Fruit fly (Drosophila melanogaster) whole organism, prepupa: ENCODE data around the gene RhoGDI.

ENCODE experiments used
- Blimp-1 ChIP-seq: fragments of 200-800 bp; sonication (Bioruptor generic); optimal IDR thresholded peaks from 3 replicates; lab custom pipeline; 2017; ENCODE audit warnings: missing biosample characterization, missing genetic modification characterization, mild to moderate bottlenecking, moderate library complexity, missing genetic modification reagents
- CG10631 ChIP-seq: fragments of 200-800 bp; sonication (Bioruptor generic); optimal IDR thresholded peaks from 2 replicates; lab custom pipeline; 2016; ENCODE audit warnings: missing biosample characterization, missing genetic modification characterization
- CG11294 ChIP-seq: fragments of 200-800 bp; sonication (Bioruptor generic); IDR thresholded peaks from 2 replicates; pipeline ENCODE4 v1.3.6; 2022; ENCODE audit warnings: missing biosample characterization, missing genetic modification characterization
- CG11762 ChIP-seq: fragments of 200-800 bp; sonication (Bioruptor generic); optimal IDR thresholded peaks from 3 replicates; lab custom pipeline; 2016; ENCODE audit warnings: missing biosample characterization, missing genetic modification characterization; ENCODE audit not compliant: insufficient read depth
- CG11902 ChIP-seq: fragments of 200-800 bp; sonication (Bioruptor generic); optimal IDR thresholded peaks from 3 replicates; lab custom pipeline; 2016; ENCODE audit warnings: missing biosample characterization, missing genetic modification characterization
- CG16779 ChIP-seq: fragments of 200-800 bp; sonication (Bioruptor generic); optimal IDR thresholded peaks from 3 replicates; lab custom pipeline; 2017; ENCODE audit warnings: missing biosample characterization, mild to moderate bottlenecking, missing genetic modification characterization
- CG3032 ChIP-seq: fragments of 200-800 bp; optimal IDR thresholded peaks from 2 replicates; lab custom pipeline; 2019; ENCODE audit warnings: missing biosample characterization, mild to moderate bottlenecking, missing genetic modification characterization, moderate library complexity
- CG31627 ChIP-seq: fragments of 200-800 bp; sonication (Bioruptor generic); optimal IDR thresholded peaks from 3 replicates; lab custom pipeline; 2016; ENCODE audit warnings: missing biosample characterization, missing genetic modification characterization
- CG32006 ChIP-seq: fragments of 200-800 bp; sonication (Bioruptor generic); optimal IDR thresholded peaks from 3 replicates; lab custom pipeline; 2017; ENCODE audit warnings: missing biosample characterization, mild to moderate bottlenecking, missing genetic modification characterization
- CG3919 ChIP-seq: fragments of 200-800 bp; sonication (Bioruptor generic); optimal IDR thresholded peaks from 3 replicates; lab custom pipeline; 2016; ENCODE audit warnings: missing biosample characterization, missing genetic modification characterization
- CG6792 ChIP-seq: fragments of 200-800 bp; sonication (Bioruptor generic); optimal IDR thresholded peaks from 3 replicates; lab custom pipeline; 2016; ENCODE audit warnings: missing biosample characterization, missing genetic modification characterization
- CG6854 ChIP-seq: fragments of 200-800 bp; sonication (Bioruptor generic); optimal IDR thresholded peaks from 2 replicates; lab custom pipeline; 2017; ENCODE audit warnings: missing biosample characterization, mild to moderate bottlenecking, missing genetic modification characterization
- CG7368 ChIP-seq: fragments of 200-800 bp; sonication (Bioruptor generic); optimal IDR thresholded peaks from 3 replicates; lab custom pipeline; 2016; ENCODE audit warnings: missing biosample characterization, missing genetic modification characterization
- CG8319 ChIP-seq: fragments of 200-800 bp; sonication (Bioruptor generic); optimal IDR thresholded peaks from 3 replicates; lab custom pipeline; 2016; ENCODE audit warnings: missing biosample characterization, missing genetic modification characterization
- Eip78C ChIP-seq: fragments of 200-800 bp; sonication (Bioruptor generic); peaks from one replicate; lab custom pipeline; 2016; ENCODE audit warnings: missing biosample characterization, missing genetic modification characterization
- Eip93F ChIP-seq: fragments of 200-800 bp; sonication (Bioruptor generic); optimal IDR thresholded peaks from 2 replicates; lab custom pipeline; 2016; ENCODE audit warnings: missing biosample characterization, mild to moderate bottlenecking, missing genetic modification characterization
- Ets21C ChIP-seq: fragments of 200-800 bp; sonication (Bioruptor generic); optimal IDR thresholded peaks from 3 replicates; lab custom pipeline; 2016; ENCODE audit warnings: missing biosample characterization, missing genetic modification characterization
- Ets96B ChIP-seq: fragments of 200-800 bp; optimal IDR thresholded peaks from 2 replicates; lab custom pipeline; 2019; ENCODE audit warnings: missing biosample characterization, mild to moderate bottlenecking, missing genetic modification characterization, moderate library complexity
- Hr38 ChIP-seq: sonication (Bioruptor generic); optimal IDR thresholded peaks from 2 replicates; lab custom pipeline; 2016; ENCODE audit warnings: missing biosample characterization, missing genetic modification characterization
- Hr39 ChIP-seq: fragments of 200-800 bp; sonication (Bioruptor generic); optimal IDR thresholded peaks from 2 replicates; lab custom pipeline; 2016; ENCODE audit warnings: missing biosample characterization, missing genetic modification characterization
- Hr4 ChIP-seq: fragments of 200-800 bp; sonication (Bioruptor generic); optimal IDR thresholded peaks from 3 replicates; lab custom pipeline; 2016; ENCODE audit warnings: missing biosample characterization, missing genetic modification characterization
- Lpt ChIP-seq: fragments of 200-800 bp; sonication (Bioruptor generic); optimal IDR thresholded peaks from 3 replicates; lab custom pipeline; 2016; ENCODE audit warnings: missing biosample characterization, missing genetic modification characterization
- Met ChIP-seq: fragments of 200-800 bp; sonication (Bioruptor generic); optimal IDR thresholded peaks from 3 replicates; lab custom pipeline; 2016; ENCODE audit warnings: missing biosample characterization, missing genetic modification characterization
- Sox102F ChIP-seq: fragments of 200-800 bp; sonication (Bioruptor generic); optimal IDR thresholded peaks from 2 replicates; lab custom pipeline; 2016; ENCODE audit warnings: missing biosample characterization, mild to moderate bottlenecking, missing genetic modification characterization
- Sox14 ChIP-seq: fragments of 200-800 bp; sonication (Bioruptor generic); optimal IDR thresholded peaks from 3 replicates; lab custom pipeline; 2016; ENCODE audit warnings: missing biosample characterization, missing genetic modification characterization
- Sox15 ChIP-seq: fragments of 200-800 bp; sonication (Bioruptor generic); optimal IDR thresholded peaks from 3 replicates; lab custom pipeline; 2016; ENCODE audit warnings: missing biosample characterization, missing genetic modification characterization
- achi ChIP-seq: fragments of 200-800 bp; sonication (Bioruptor generic); optimal IDR thresholded peaks from 3 replicates; lab custom pipeline; 2016; ENCODE audit warnings: missing biosample characterization, missing genetic modification characterization
- acj6 ChIP-seq: fragments of 200-800 bp; sonication (Bioruptor generic); optimal IDR thresholded peaks from 3 replicates; lab custom pipeline; 2016; ENCODE audit warnings: missing biosample characterization, missing genetic modification characterization
- dsx ChIP-seq: fragments of 200-800 bp; optimal IDR thresholded peaks from 3 replicates; lab custom pipeline; 2019; ENCODE audit warnings: missing biosample characterization, mild to moderate bottlenecking, missing genetic modification characterization, moderate library complexity; ENCODE audit not compliant: poor library complexity, severe bottlenecking
- eg ChIP-seq: fragments of 200-800 bp; sonication (Bioruptor generic); IDR thresholded peaks from 3 replicates; pipeline ENCODE4 v1.3.6; 2022; ENCODE audit warnings: missing biosample characterization, missing genetic modification characterization
- esn ChIP-seq: fragments of 200-800 bp; sonication (Bioruptor generic); optimal IDR thresholded peaks from 2 replicates; lab custom pipeline; 2016; ENCODE audit warnings: missing biosample characterization, mild to moderate bottlenecking, missing genetic modification characterization, moderate library complexity
- fd59A ChIP-seq: fragments of 200-800 bp; sonication (Bioruptor generic); optimal IDR thresholded peaks from 2 replicates; lab custom pipeline; 2017; ENCODE audit warnings: missing biosample characterization, mild to moderate bottlenecking, missing genetic modification characterization, missing genetic modification reagents
- fkh ChIP-seq: fragments of 200-800 bp; sonication (Bioruptor generic); optimal IDR thresholded peaks from 3 replicates; lab custom pipeline; 2017; ENCODE audit warnings: missing biosample characterization, mild to moderate bottlenecking, missing genetic modification characterization, moderate library complexity
- lz ChIP-seq: fragments of 200-800 bp; sonication (Bioruptor generic); optimal IDR thresholded peaks from 3 replicates; lab custom pipeline; 2016; ENCODE audit warnings: missing biosample characterization, missing genetic modification characterization
- net ChIP-seq: fragments of 200-800 bp; sonication (Bioruptor generic); optimal IDR thresholded peaks from 3 replicates; lab custom pipeline; 2016; ENCODE audit warnings: missing biosample characterization, missing genetic modification characterization
- pdm3 ChIP-seq: fragments of 200-800 bp; sonication (Bioruptor generic); optimal IDR thresholded peaks from 3 replicates; lab custom pipeline; 2016; ENCODE audit warnings: missing biosample characterization, missing genetic modification characterization
- salr ChIP-seq, 2 experiments: fragments of 200-800 bp; sonication (Bioruptor generic); optimal IDR thresholded peaks; 3 replicates each; lab custom pipeline; 2016 to 2018; ENCODE audit warnings: missing biosample characterization in 2 of 2, missing genetic modification characterization in 2 of 2, mild to moderate bottlenecking in 1 of 2
- spab ChIP-seq: fragments of 200-800 bp; sonication (Bioruptor generic); optimal IDR thresholded peaks from 2 replicates; lab custom pipeline; 2017; ENCODE audit warnings: missing biosample characterization, mild to moderate bottlenecking, missing genetic modification characterization, missing genetic modification reagents
- svp ChIP-seq: fragments of 200-800 bp; sonication (Bioruptor generic); peaks from one replicate; lab custom pipeline; 2016; ENCODE audit warnings: missing biosample characterization, missing genetic modification characterization
- topi ChIP-seq: fragments of 200-800 bp; sonication (Bioruptor generic); optimal IDR thresholded peaks from 3 replicates; lab custom pipeline; 2016; ENCODE audit warnings: missing biosample characterization, missing genetic modification characterization
- vri ChIP-seq: fragments of 200-800 bp; sonication (Bioruptor generic); optimal IDR thresholded peaks from 3 replicates; lab custom pipeline; 2016; ENCODE audit warnings: missing biosample characterization, mild to moderate bottlenecking, missing genetic modification characterization

RhoGDI gene

DNA sequence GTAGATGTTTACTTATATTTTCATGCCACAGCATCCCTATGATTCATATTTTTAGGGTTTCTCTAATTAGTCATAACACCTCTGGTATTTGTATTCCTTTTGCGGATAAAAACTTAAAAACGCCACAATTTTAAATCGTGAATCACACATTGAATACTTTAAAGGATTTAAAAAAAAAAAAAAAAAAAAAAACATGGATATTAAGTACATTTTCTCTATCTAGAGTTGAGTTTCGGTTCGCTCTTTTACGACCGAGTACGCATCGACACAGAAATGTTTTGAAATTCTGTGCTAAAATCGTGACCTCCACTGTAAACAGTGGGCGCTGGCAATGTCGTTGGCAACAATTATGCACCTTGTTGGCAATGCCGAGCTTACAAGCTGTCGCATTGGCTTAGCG, 23.1 kb upstream of the RhoGDI start (continued):
- TF ChIP-seq CG6854 (no peak), CG6792 (GFP tag; lab: Kevin White, UChicago) (peak; percentile 17), pdm3 (peak; percentile 51), CG3919 (GFP tag; lab: Kevin White, UChicago) (peak; percentile 44)
- TF ChIP-seq, all 60 proteins: peak for 31

DNA sequence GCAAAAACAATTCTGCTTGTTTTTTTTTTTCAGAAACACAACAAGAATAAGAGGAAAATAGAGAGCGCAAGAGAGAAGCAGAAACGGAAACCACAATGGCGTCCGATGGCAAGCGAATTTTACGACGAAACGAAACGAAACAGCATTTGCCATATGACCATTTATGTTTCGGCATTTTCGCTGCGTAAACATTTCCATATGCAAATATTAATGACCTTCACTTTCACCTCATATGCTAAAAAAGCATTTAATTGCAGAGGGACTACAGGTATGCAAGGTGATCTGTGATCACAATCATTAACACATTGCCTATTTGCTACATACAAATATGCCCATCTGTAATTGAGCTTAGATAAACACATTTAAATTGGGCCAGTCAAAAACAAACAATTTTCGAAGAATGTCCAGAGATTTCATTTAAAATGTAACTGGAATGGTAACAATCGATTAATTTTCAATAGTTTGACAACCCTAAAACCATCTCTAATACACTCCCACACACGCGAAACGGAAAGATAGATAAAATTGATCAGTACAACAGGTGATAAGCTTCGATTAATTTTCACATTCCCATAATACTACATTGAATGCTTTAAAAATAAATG, 22.3 kb upstream of the RhoGDI start:
- peak; percentile 6 for TF ChIP-seq CG32006 (GFP tag; lab: Kevin White, UChicago)
- 0 out of 3 replicates have a peak, but pooled peaks have one; percentile 13 for TF ChIP-seq eg
- peak; percentile 59 for TF ChIP-seq Eip78C (GFP tag; lab: Kevin White, UChicago)
- TF ChIP-seq Lpt (GFP tag; lab: Kevin White, UChicago) = no peak
- no peak for TF ChIP-seq Met
- no peak for TF ChIP-seq achi (GFP tag; lab: Kevin White, UChicago)

DNA sequence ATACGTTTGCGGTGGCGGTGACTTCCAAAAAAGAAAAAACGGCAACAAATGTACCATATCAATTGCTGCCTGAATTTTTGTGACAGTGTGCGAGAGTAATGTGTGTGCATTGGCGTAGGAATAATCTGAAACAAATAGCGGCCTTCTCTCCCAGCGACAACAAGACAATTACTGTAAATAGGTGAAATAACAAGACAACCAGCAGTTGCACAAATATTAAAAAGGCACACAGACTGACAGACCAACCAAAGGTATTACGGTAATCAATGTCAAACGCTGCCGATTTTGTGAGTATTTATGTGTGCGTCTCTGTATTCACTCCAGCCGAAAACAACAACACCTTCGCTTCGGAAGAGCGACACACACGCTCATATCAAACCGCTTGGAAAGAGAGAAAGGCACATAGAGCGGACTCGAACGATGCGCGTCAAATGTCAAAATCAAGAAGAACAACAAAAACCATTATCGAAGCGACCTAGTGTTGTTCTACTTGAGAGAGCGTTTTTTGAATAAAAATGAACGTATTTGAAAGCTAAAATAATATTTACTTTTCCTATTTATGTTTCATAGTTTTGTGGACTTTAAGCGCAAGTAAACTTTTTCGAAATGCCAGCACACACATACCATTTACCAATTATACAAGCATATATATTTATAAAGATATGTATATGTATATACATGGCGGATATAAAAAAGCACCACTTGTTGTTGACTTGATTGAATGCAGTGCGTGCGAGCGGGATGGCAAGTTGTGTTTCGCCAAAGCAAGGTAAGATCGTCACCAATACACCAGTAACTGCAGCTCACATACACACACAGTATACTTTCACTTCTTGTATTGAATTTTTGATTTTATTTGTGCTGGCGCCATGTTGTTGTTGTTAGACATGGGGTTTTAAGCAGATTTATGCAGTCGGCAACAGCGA, 21.5 kb upstream of the RhoGDI start:
- peak; percentile 89 for TF ChIP-seq vri
- peak in 1 of 2 experiments; percentile 17 for TF ChIP-seq salr (GFP tag; optimal IDR thresholded peaks at IDR 0.05; lab: Kevin White, UChicago)
- no peak for TF ChIP-seq CG7368 (GFP tag; lab: Kevin White, UChicago)
- peak; percentile 10 for TF ChIP-seq Sox102F (GFP tag; lab: Kevin White, UChicago)
- TF ChIP-seq acj6 = peak; percentile 34
- TF ChIP-seq Hr4 (GFP tag; lab: Kevin White, UChicago) = no peak
- TF ChIP-seq dsx (GFP tag; lab: Kevin White, UChicago) = peak; percentile 57
- TF ChIP-seq Eip93F (GFP tag; lab: Kevin White, UChicago) = peak; percentile 38
- TF ChIP-seq CG16779 = no peak
- TF ChIP-seq CG3919 (GFP tag; lab: Kevin White, UChicago) = peak; percentile 23
- no peak for TF ChIP-seq CG3032 (tag; lab: Kevin White, UChicago)
- peak; percentile 96 for TF ChIP-seq fkh (GFP tag; lab: Kevin White, UChicago)
- peak; percentile 78 for TF ChIP-seq Eip78C (GFP tag; lab: Kevin White, UChicago)
- TF ChIP-seq Blimp-1 = peak; percentile 96
- peak; percentile 78 for TF ChIP-seq svp (GFP tag; lab: Kevin White, UChicago)
- no peak for TF ChIP-seq Sox14
- no peak for TF ChIP-seq net (GFP tag; lab: Kevin White, UChicago)

DNA sequence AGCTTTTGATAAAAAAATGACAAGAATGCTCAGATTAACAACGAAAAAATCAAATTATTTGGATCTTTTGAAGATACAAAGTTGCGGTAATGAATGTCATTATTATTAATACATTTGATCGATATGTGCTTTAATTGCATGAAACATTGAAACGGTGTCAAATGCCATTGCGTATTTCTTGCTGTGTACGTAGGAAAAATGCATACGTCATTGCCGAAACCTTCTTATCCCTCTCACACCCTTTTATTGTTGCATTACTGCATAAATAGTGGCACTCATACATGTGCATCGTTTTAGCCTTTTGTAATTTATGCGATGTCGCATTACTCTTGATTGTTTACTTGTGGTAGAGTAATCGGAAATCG, 20.9 kb upstream of the RhoGDI start:
- TF ChIP-seq fd59A (GFP tag; lab: Kevin White, UChicago) (no peak), pdm3 (no peak), spab (GFP tag; lab: Kevin White, UChicago) (no peak), CG11902 (GFP tag; lab: Kevin White, UChicago) (no peak), CG11294 (GFP tag; lab: Robert Waterston, UW) (no peak), Ets96B (no peak), CG31627 (GFP tag; lab: Kevin White, UChicago) (no peak), CG6854 (no peak), Eip78C (GFP tag; lab: Kevin White, UChicago) (no peak), CG11762 (GFP tag; lab: Kevin White, UChicago) (no peak), fkh (GFP tag; lab: Kevin White, UChicago) (no peak), eg (0 out of 3 replicates have a peak, but pooled peaks have one; percentile 10), topi (GFP tag; lab: Kevin White, UChicago) (peak; percentile 5), Lpt (GFP tag; lab: Kevin White, UChicago) (no peak), Hr4 (GFP tag; lab: Kevin White, UChicago) (no peak), Sox14 (no peak), Sox15 (GFP tag; lab: Kevin White, UChicago) (no peak), salr (GFP tag; optimal IDR thresholded peaks at IDR 0.05; lab: Kevin White, UChicago) (no peak), lz (no peak), esn (GFP tag; lab: Kevin White, UChicago) (no peak), CG6792 (GFP tag; lab: Kevin White, UChicago) (peak; percentile 20), CG32006 (GFP tag; lab: Kevin White, UChicago) (peak; percentile 49), Ets21C (no peak), achi (GFP tag; lab: Kevin White, UChicago) (no peak), vri (no peak), Hr39 (GFP tag; lab: Kevin White, UChicago) (no peak), CG10631 (GFP tag; lab: Kevin White, UChicago) (no peak), acj6 (peak; percentile 5), CG7368 (GFP tag; lab: Kevin White, UChicago) (no peak), net (GFP tag; lab: Kevin White, UChicago) (no peak), Hr38 (GFP tag; lab: Kevin White, UChicago) (no peak), CG8319 (GFP tag; lab: Kevin White, UChicago) (no peak)
